Worm (Caenorhabditis elegans): ENCODE data around the gene srlf-33.

ce11 chrIV:11914260-11914836 lies 10.9 kb downstream of the srlf-33 start:
- no peak for TF ChIP-seq Y55F3AM.14 (GFP tag; optimal IDR thresholded peaks at IDR 0.05)
- TF ChIP-seq mdl-1 (tag; optimal IDR thresholded peaks at IDR 0.05), result no peak
- TF ChIP-seq F13H6.1 (tag; optimal IDR thresholded peaks at IDR 0.05), result no peak
- no peak for TF ChIP-seq mbf-1 (tag; optimal IDR thresholded peaks at IDR 0.05)
- TF ChIP-seq lin-39 (tag; optimal IDR thresholded peaks at IDR 0.05), result no peak
- TF ChIP-seq unc-62 (GFP tag; optimal IDR thresholded peaks at IDR 0.05), result no peak
- TF ChIP-seq lsy-2 (tag; optimal IDR thresholded peaks at IDR 0.05), result no peak
- no peak for TF ChIP-seq snpc-4 (tag; optimal IDR thresholded peaks at IDR 0.05)
- no peak for TF ChIP-seq sma-9 (GFP tag; optimal IDR thresholded peaks at IDR 0.05)
- TF ChIP-seq sma-9 (tag; optimal IDR thresholded peaks at IDR 0.05), result no peak
- TF ChIP-seq lin-13 (GFP tag; optimal IDR thresholded peaks at IDR 0.05), result no peak
- TF ChIP-seq fos-1 (tag; optimal IDR thresholded peaks at IDR 0.05), result no peak
- no peak for TF ChIP-seq skn-1 (tag; optimal IDR thresholded peaks at IDR 0.05)
- TF ChIP-seq alr-1 (tag; optimal IDR thresholded peaks at IDR 0.05), result no peak
- TF ChIP-seq nhr-25 (tag; optimal IDR thresholded peaks at IDR 0.05), result no peak
